Worm (Caenorhabditis elegans) whole organism, L2 larva: ENCODE results near the gene evl-20.

Experiments
- F13H6.1 ChIP-seq: sonication (generic microtip); optimal IDR thresholded peaks from 2 replicates; lab custom pipeline; 2016; ENCODE audit warnings: missing genetic modification characterization, missing compliant biosample characterization
- ceh-82 ChIP-seq: fragments of 150-350 bp; optimal IDR thresholded peaks from 2 replicates; lab custom pipeline; 2014; ENCODE audit warnings: missing biosample characterization, missing genetic modification characterization
- lsy-2 ChIP-seq, 2 experiments: fragments of 150-350 bp in 1 of 2; sonication (generic microtip) in 1 of 2; optimal IDR thresholded peaks; 2 replicates each; lab custom pipeline; 2014 to 2017; ENCODE audit warnings: missing biosample characterization in 2 of 2, missing genetic modification characterization in 2 of 2
- nhr-11 ChIP-seq: fragments of 150-350 bp; optimal IDR thresholded peaks from 2 replicates; lab custom pipeline; 2014; ENCODE audit warnings: missing biosample characterization, missing genetic modification characterization
- nhr-237 ChIP-seq: fragments of 150-350 bp; optimal IDR thresholded peaks from 2 replicates; lab custom pipeline; 2014; ENCODE audit warnings: missing biosample characterization, missing genetic modification characterization
- nhr-77 ChIP-seq: fragments of 150-350 bp; optimal IDR thresholded peaks from 2 replicates; lab custom pipeline; 2014; ENCODE audit warnings: missing biosample characterization, missing genetic modification characterization

DNA sequence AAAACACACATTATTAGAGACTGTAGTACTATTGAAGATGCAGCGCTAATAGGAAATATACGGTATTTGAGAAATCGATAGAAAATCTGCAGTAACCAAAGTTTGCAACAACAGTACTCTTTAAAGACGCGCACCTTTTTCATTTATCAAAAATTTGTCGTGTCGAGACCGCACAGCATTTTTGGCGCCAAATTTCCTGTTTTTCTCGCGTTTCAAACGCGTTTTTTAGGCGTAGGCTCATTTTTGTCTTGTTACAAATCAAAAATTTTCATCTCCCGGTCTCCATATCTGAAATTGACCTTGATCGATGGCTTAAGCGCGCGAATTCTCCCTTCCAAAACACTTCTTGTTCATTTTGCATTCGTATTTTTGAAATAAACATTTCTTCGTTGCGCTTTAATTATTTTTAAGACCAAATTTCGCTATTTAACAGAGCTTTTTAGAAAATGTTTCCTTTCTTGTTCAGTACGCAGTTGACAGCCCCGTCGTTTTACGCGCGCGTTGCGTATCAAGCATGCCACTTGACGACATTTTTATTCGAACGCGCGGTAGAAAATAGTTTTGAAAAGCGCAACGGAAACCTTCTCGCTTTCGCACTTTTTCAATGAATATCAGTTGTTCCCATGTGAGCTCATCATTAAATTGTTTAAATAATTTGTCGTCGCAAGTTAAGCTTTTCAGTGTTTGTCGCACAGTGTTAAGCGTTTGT, 12.7 kb downstream of the evl-20 start:
- TF ChIP-seq nhr-11 (tag; lab: Kevin White, UChicago) (no peak), nhr-77 (tag; lab: Kevin White, UChicago) (no peak), lsy-2 (tag; optimal IDR thresholded peaks at IDR 0.05; lab: Kevin White, UChicago) (no peak), F13H6.1 (tag; lab: Kevin White, UChicago) (no peak), ceh-82 (tag; lab: Kevin White, UChicago) (no peak), nhr-237 (no peak)
